Fruit fly (Drosophila melanogaster) whole organism, adult: ENCODE data around the gene CG33253.

Experiments used
- CG33017 ChIP-seq: fragments of 200-800 bp; sonication (Bioruptor generic); optimal IDR thresholded peaks from 2 replicates; lab custom pipeline; 2018; ENCODE audit warnings: missing biosample characterization, mild to moderate bottlenecking, missing genetic modification characterization, moderate library complexity
- Hr96 ChIP-seq: fragments of 200-800 bp; sonication (Bioruptor generic); optimal IDR thresholded peaks from 2 replicates; lab custom pipeline; 2016; ENCODE audit warnings: missing biosample characterization, missing genetic modification characterization
- Mnt ChIP-seq: fragments of 200-800 bp; sonication (Bioruptor generic); optimal IDR thresholded peaks from 2 replicates; lab custom pipeline; 2016; ENCODE audit warnings: missing biosample characterization, mild to moderate bottlenecking, missing genetic modification characterization

DNA sequence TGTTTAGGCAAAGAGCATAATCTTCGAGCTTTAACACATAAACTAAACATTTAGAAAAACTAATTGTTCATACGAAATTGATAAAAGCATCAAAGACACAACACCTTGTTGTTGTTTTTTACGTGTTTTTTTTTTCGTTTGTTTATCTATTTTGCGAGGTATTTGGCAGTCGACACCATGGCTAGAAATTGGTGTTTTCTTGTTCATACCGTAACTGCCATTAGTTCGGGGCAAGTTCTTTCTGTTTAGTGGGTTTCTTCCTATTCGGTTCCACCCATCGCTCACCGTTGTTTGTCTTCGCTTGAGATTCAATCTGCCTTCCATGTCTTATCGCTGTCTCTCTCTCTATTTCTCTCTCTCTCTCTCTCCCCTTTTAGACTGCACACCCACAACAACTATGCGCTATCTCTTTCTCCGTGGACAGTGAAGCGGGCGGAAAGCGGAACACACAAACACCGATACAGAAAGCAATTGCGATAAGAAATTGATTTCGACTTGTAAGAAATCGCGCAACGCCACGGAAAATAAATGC, 36.7 kb upstream of the CG33253 start:
- no peak for TF ChIP-seq Hr96 (GFP tag; lab: Kevin White, UChicago)
- no peak for TF ChIP-seq Mnt
- no peak for TF ChIP-seq CG33017 (tag; lab: Kevin White, UChicago)
